Worm (Caenorhabditis elegans) whole organism, late embryonic: Measurements from ENCODE around the gene K09H11.6.
A peak's percentile ranks its signal among the peaks of the same experiment; 100 is the strongest.
"Not testable (repeated sequence)": the region's sequence is repeated elsewhere in the genome, so short reads cannot be mapped to it uniquely, and the experiment has no call there.

Experiments
- C08G9.2 ChIP-seq: sonication (generic microtip); optimal IDR thresholded peaks from 2 replicates; lab custom pipeline; 2016; ENCODE audit warnings: mild to moderate bottlenecking, missing genetic modification characterization, moderate library complexity, missing compliant biosample characterization
- K02D7.2 ChIP-seq: sonication (generic microtip); optimal IDR thresholded peaks from 2 replicates; lab custom pipeline; 2017; ENCODE audit warnings: mild to moderate bottlenecking, missing genetic modification characterization, missing compliant biosample characterization
- K09A11.1 ChIP-seq: sonication (generic microtip); optimal IDR thresholded peaks from 2 replicates; lab custom pipeline; 2017; ENCODE audit warnings: antibody characterized with exemption, mild to moderate bottlenecking, missing genetic modification characterization, missing compliant biosample characterization; ENCODE audit not compliant: insufficient read depth
- ama-1 ChIP-seq: fragments of 150-350 bp; optimal IDR thresholded peaks from 2 replicates; lab custom pipeline; 2014
- ceh-14 ChIP-seq: sonication (generic microtip); optimal IDR thresholded peaks from 2 replicates; lab custom pipeline; 2016; ENCODE audit warnings: missing genotype, missing genetic modification characterization, missing compliant biosample characterization
- ceh-19 ChIP-seq: fragments of 200-800 bp; sonication (Bioruptor generic); optimal IDR thresholded peaks from 2 replicates; lab custom pipeline; 2018; ENCODE audit warnings: mild to moderate bottlenecking, missing genetic modification characterization, missing compliant biosample characterization
- ceh-24 ChIP-seq: sonication (generic microtip); optimal IDR thresholded peaks from 2 replicates; lab custom pipeline; 2016; ENCODE audit warnings: mild to moderate bottlenecking, missing genetic modification characterization, missing compliant biosample characterization
- ceh-31 ChIP-seq: sonication (generic microtip); optimal IDR thresholded peaks from 2 replicates; lab custom pipeline; 2016; ENCODE audit warnings: missing genetic modification characterization, missing compliant biosample characterization
- ceh-34 ChIP-seq: sonication (generic microtip); optimal IDR thresholded peaks from 2 replicates; lab custom pipeline; 2016; ENCODE audit warnings: mild to moderate bottlenecking, missing genetic modification characterization, missing compliant biosample characterization
- ceh-45 ChIP-seq: fragments of 200-800 bp; sonication (Bioruptor generic); IDR thresholded peaks from 2 replicates; pipeline ENCODE4 v1.3.6; 2022; ENCODE audit warnings: missing genetic modification reagents, missing genetic modification characterization, missing compliant biosample characterization
- ceh-6 ChIP-seq: fragments of 200-800 bp; sonication (Bioruptor generic); optimal IDR thresholded peaks from 2 replicates; lab custom pipeline; 2018; ENCODE audit warnings: mild to moderate bottlenecking, missing genetic modification characterization, missing compliant biosample characterization
- dmd-4 ChIP-seq: sonication (generic microtip); optimal IDR thresholded peaks from 2 replicates; lab custom pipeline; 2016; ENCODE audit warnings: borderline replicate concordance, missing genetic modification characterization, missing compliant biosample characterization
- elt-4 ChIP-seq: sonication (generic microtip); optimal IDR thresholded peaks from 2 replicates; lab custom pipeline; 2016; ENCODE audit warnings: missing genetic modification characterization, missing compliant biosample characterization
- ets-4 ChIP-seq: sonication (generic microtip); optimal IDR thresholded peaks from 2 replicates; lab custom pipeline; 2016; ENCODE audit warnings: missing genetic modification characterization, missing compliant biosample characterization
- fax-1 ChIP-seq: sonication (generic microtip); optimal IDR thresholded peaks from 2 replicates; lab custom pipeline; 2016; ENCODE audit warnings: missing genotype, missing genetic modification characterization, missing compliant biosample characterization
- fkh-10 ChIP-seq: fragments of 150-350 bp; optimal IDR thresholded peaks from 2 replicates; lab custom pipeline; 2014; ENCODE audit warnings: missing biosample characterization, missing genetic modification reagents, missing genetic modification characterization
- fkh-6 ChIP-seq: sonication (generic microtip); optimal IDR thresholded peaks from 2 replicates; lab custom pipeline; 2016; ENCODE audit warnings: missing genetic modification characterization, missing compliant biosample characterization
- hlh-13 ChIP-seq: fragments of 200-800 bp; sonication (Bioruptor generic); optimal IDR thresholded peaks from 2 replicates; lab custom pipeline; 2018; ENCODE audit warnings: mild to moderate bottlenecking, missing genetic modification characterization, missing compliant biosample characterization
- hlh-30 ChIP-seq: sonication (generic microtip); optimal IDR thresholded peaks from 2 replicates; lab custom pipeline; 2017; ENCODE audit warnings: antibody characterized with exemption, missing genetic modification characterization, missing compliant biosample characterization; ENCODE audit not compliant: insufficient read depth
- hlh-8 ChIP-seq: sonication (generic microtip); optimal IDR thresholded peaks from 2 replicates; lab custom pipeline; 2016; ENCODE audit warnings: missing genotype, missing genetic modification characterization, missing compliant biosample characterization
- lim-6 ChIP-seq: sonication (generic microtip); optimal IDR thresholded peaks from 2 replicates; lab custom pipeline; 2016; ENCODE audit warnings: missing genetic modification characterization, missing compliant biosample characterization
- lin-11 ChIP-seq: fragments of 200-800 bp; sonication (Bioruptor generic); optimal IDR thresholded peaks from 2 replicates; lab custom pipeline; 2018; ENCODE audit warnings: mild to moderate bottlenecking, missing genetic modification characterization, missing compliant biosample characterization
- mec-3 ChIP-seq: sonication (generic microtip); optimal IDR thresholded peaks from 2 replicates; lab custom pipeline; 2016; ENCODE audit warnings: borderline replicate concordance, missing genetic modification characterization, missing compliant biosample characterization
- nfya-1 ChIP-seq: sonication (generic microtip); optimal IDR thresholded peaks from 2 replicates; lab custom pipeline; 2017; ENCODE audit warnings: missing genetic modification characterization, mild to moderate bottlenecking, missing compliant biosample characterization, antibody characterized with exemption, moderate library complexity
- nhr-11 ChIP-seq: fragments of 150-350 bp; optimal IDR thresholded peaks from 2 replicates; lab custom pipeline; 2014; ENCODE audit warnings: missing biosample characterization, missing genetic modification characterization
- npax-4 ChIP-seq: sonication (generic microtip); optimal IDR thresholded peaks from 2 replicates; lab custom pipeline; 2016; ENCODE audit warnings: missing genetic modification characterization, missing compliant biosample characterization
- pha-2 ChIP-seq: sonication (generic microtip); optimal IDR thresholded peaks from 2 replicates; lab custom pipeline; 2017; ENCODE audit warnings: mild to moderate bottlenecking, missing genetic modification characterization, missing compliant biosample characterization
- rnt-1 ChIP-seq: sonication (generic microtip); optimal IDR thresholded peaks from 2 replicates; lab custom pipeline; 2016; ENCODE audit warnings: missing genetic modification characterization, missing compliant biosample characterization
- sox-2 ChIP-seq: fragments of 200-800 bp; sonication (Bioruptor generic); IDR thresholded peaks from 2 replicates; pipeline ENCODE4 v1.3.6; 2022; ENCODE audit warnings: missing genetic modification reagents, missing genetic modification characterization, missing compliant biosample characterization
- sox-4 ChIP-seq: sonication (generic microtip); optimal IDR thresholded peaks from 2 replicates; lab custom pipeline; 2017; ENCODE audit warnings: mild to moderate bottlenecking, missing genetic modification characterization, inconsistent platforms, missing compliant biosample characterization
- syd-9 ChIP-seq: sonication (generic microtip); optimal IDR thresholded peaks from 2 replicates; lab custom pipeline; 2016; ENCODE audit warnings: mild to moderate bottlenecking, missing genetic modification characterization, moderate library complexity, missing compliant biosample characterization
- tbx-2 ChIP-seq: sonication (generic microtip); optimal IDR thresholded peaks from 2 replicates; lab custom pipeline; 2016; ENCODE audit warnings: missing genetic modification characterization, missing compliant biosample characterization
- tbx-7 ChIP-seq: sonication (generic microtip); optimal IDR thresholded peaks from 2 replicates; lab custom pipeline; 2016; ENCODE audit warnings: missing genotype, missing genetic modification characterization, missing compliant biosample characterization
- ttx-3 ChIP-seq: sonication (generic microtip); optimal IDR thresholded peaks from 2 replicates; lab custom pipeline; 2016; ENCODE audit warnings: missing genetic modification reagents, missing genetic modification characterization, missing compliant biosample characterization
- unc-3 ChIP-seq, 2 experiments: fragments of 200-800 bp in 1 of 2; sonication (Bioruptor generic) in 1 of 2; sonication (generic microtip) in 1 of 2; conservative IDR thresholded peaks in 1 of 2; optimal IDR thresholded peaks in 1 of 2; 2 replicates each; pipeline versions ENCODE4 v1.3.6 to Lab custom; 2016 to 2022; ENCODE audit warnings: missing compliant biosample characterization in 2 of 2, missing genetic modification characterization in 2 of 2, missing genetic modification reagents in 1 of 2
- unc-42 ChIP-seq: sonication (generic microtip); optimal IDR thresholded peaks from 2 replicates; lab custom pipeline; 2016; ENCODE audit warnings: missing genotype, missing genetic modification characterization, missing compliant biosample characterization
- unc-55 ChIP-seq: sonication (generic microtip); optimal IDR thresholded peaks from 2 replicates; lab custom pipeline; 2017; ENCODE audit warnings: missing biosample characterization, missing genetic modification reagents, missing genetic modification characterization
- zip-5 ChIP-seq: sonication (generic microtip); optimal IDR thresholded peaks from 2 replicates; lab custom pipeline; 2016; ENCODE audit warnings: missing genetic modification characterization, missing compliant biosample characterization

The K09H11.6 gene

ce11 chrV:5736068-5736467 lies at the start of gene K09H11.6:
Gene K09H11.6, minus strand, starts transcription at chrV:5736168.
- TF ChIP-seq npax-4 (tag; lab: Kevin White, UChicago): no peak
- TF ChIP-seq fkh-10 (GFP tag; lab: Kevin White, UChicago): no peak
- no peak for TF ChIP-seq tbx-7 (tag; lab: Kevin White, UChicago)
- TF ChIP-seq lin-11: no peak
- TF ChIP-seq ceh-19: no peak
- TF ChIP-seq rnt-1 (tag; lab: Kevin White, UChicago): no peak
- no peak for TF ChIP-seq ets-4 (tag; lab: Kevin White, UChicago)
- no peak for TF ChIP-seq hlh-30 (tag; lab: Kevin White, UChicago)
- no peak for TF ChIP-seq K02D7.2 (tag; lab: Kevin White, UChicago)
- TF ChIP-seq fkh-6 (tag; lab: Kevin White, UChicago): no peak

- TF ChIP-seq ceh-24 (tag; lab: Kevin White, UChicago) (no peak), mec-3 (no peak), tbx-7 (tag; lab: Kevin White, UChicago) (no peak), ceh-6 (no peak), dmd-4 (tag; lab: Kevin White, UChicago) (no peak), zip-5 (tag; lab: Kevin White, UChicago) (no peak), lim-6 (no peak), K09A11.1 (no peak), ama-1 (lab: Kevin White, UChicago) (no peak), fax-1 (tag; lab: Kevin White, UChicago) (no peak), elt-4 (tag; lab: Kevin White, UChicago) (no peak), syd-9 (tag; lab: Kevin White, UChicago) (no peak), sox-4 (no peak), hlh-8 (tag; lab: Kevin White, UChicago) (no peak), nhr-11 (no peak), ttx-3 (no peak), pha-2 (tag; lab: Kevin White, UChicago) (no peak)
These were observed 49.4 kb upstream of the K09H11.6 start, which contains the start of gene F44E7.7 for ce11 chrV:5785372-5785771. Gene F44E7.7, minus strand, starts transcription at chrV:5785472.

ce11 chrV:5782687-5783086 lies 46.7 kb upstream of the K09H11.6 start, which contains the start of gene fbxa-183:
Gene fbxa-183, minus strand, starts transcription at chrV:5782787.
- TF ChIP-seq hlh-13 (GFP tag; lab: Kevin White, UChicago): no peak
- TF ChIP-seq tbx-2 (tag; lab: Kevin White, UChicago): no peak
- TF ChIP-seq C08G9.2 (tag; lab: Kevin White, UChicago): no peak
- TF ChIP-seq ceh-34 (tag; lab: Kevin White, UChicago): no peak
- no peak for TF ChIP-seq npax-4 (tag; lab: Kevin White, UChicago)

ce11 chrV:5780713-5781360 lies 44.9 kb upstream of the K09H11.6 start, which contains the start of gene F44E7.5:
Gene F44E7.5, minus strand, starts transcription at chrV:5780922.
- no peak for TF ChIP-seq tbx-7 (tag; lab: Kevin White, UChicago)
- peak; percentile 52 for TF ChIP-seq ceh-31

- TF ChIP-seq hlh-13 (GFP tag; lab: Kevin White, UChicago) (no peak), unc-55 (GFP tag; lab: Kevin White, UChicago) (peak; percentile 21)
These were observed 44.0 kb upstream of the K09H11.6 start for ce11 chrV:5779984-5780383.

- peak; percentile 72; the same call in 1 of the 2 replicates for TF ChIP-seq unc-3 (GFP tag; conservative IDR thresholded peaks at IDR 0.05; lab: Robert Waterston, UW)
- TF ChIP-seq unc-3 (tag; optimal IDR thresholded peaks at IDR 0.05; lab: Kevin White, UChicago): not testable (repeated sequence)
- peak; percentile 45 for TF ChIP-seq rnt-1 (tag; lab: Kevin White, UChicago)
- TF ChIP-seq tbx-2 (tag; lab: Kevin White, UChicago): peak; percentile 4
- peak; percentile 4 for TF ChIP-seq ceh-14
- peak; percentile 78 for TF ChIP-seq sox-2 (GFP tag; lab: Robert Waterston, UW)
- peak; percentile 28 for TF ChIP-seq unc-42 (tag; lab: Kevin White, UChicago)
- peak; percentile 50 for TF ChIP-seq ceh-31
- TF ChIP-seq nfya-1 (tag; lab: Kevin White, UChicago): peak; percentile 28
- TF ChIP-seq ceh-45: peak; percentile 87
These were observed 41.0 kb upstream of the K09H11.6 start, which contains the start of gene F44E7.4 for ce11 chrV:5776941-5777340. Gene F44E7.4, minus strand, starts transcription at chrV:5776953.
